Worm (Caenorhabditis elegans): ENCODE measurements around the gene F22B7.9.

ce11 chrIII:8621982-8622381 lies 31.7 kb downstream of the F22B7.9 start:
- TF ChIP-seq nhr-12 (tag; optimal IDR thresholded peaks at IDR 0.05) (no peak), bed-3 (GFP tag; optimal IDR thresholded peaks at IDR 0.05) (no peak), lin-32 (GFP tag; optimal IDR thresholded peaks at IDR 0.05) (no peak), ztf-11 (tag; optimal IDR thresholded peaks at IDR 0.05) (no peak), nhr-237 (tag; optimal IDR thresholded peaks at IDR 0.05) (no peak), unc-62 (GFP tag; optimal IDR thresholded peaks at IDR 0.05) (no peak), mls-2 (tag; optimal IDR thresholded peaks at IDR 0.05) (no peak), mab-5 (tag; optimal IDR thresholded peaks at IDR 0.05) (no peak), nhr-76 (tag; optimal IDR thresholded peaks at IDR 0.05) (no peak), elt-3 (tag; optimal IDR thresholded peaks at IDR 0.05) (no peak), elt-1 (tag; optimal IDR thresholded peaks at IDR 0.05; ENCODE audit: borderline replicate concordance, insufficient read depth) (no peak)

Data from whole organism, mixed stage, embryonic.